Fruit fly (Drosophila melanogaster) whole organism, prepupa: Measurements from ENCODE around the gene CG34253.

Experiments
- Blimp-1 ChIP-seq: fragments of 200-800 bp; sonication (Bioruptor generic); optimal IDR thresholded peaks from 3 replicates; lab custom pipeline; 2017; ENCODE audit warnings: missing biosample characterization, missing genetic modification characterization, mild to moderate bottlenecking, moderate library complexity, missing genetic modification reagents
- CG10631 ChIP-seq: fragments of 200-800 bp; sonication (Bioruptor generic); optimal IDR thresholded peaks from 2 replicates; lab custom pipeline; 2016; ENCODE audit warnings: missing biosample characterization, missing genetic modification characterization
- CG11294 ChIP-seq: fragments of 200-800 bp; sonication (Bioruptor generic); IDR thresholded peaks from 2 replicates; pipeline ENCODE4 v1.3.6; 2022; ENCODE audit warnings: missing biosample characterization, missing genetic modification characterization
- CG11762 ChIP-seq: fragments of 200-800 bp; sonication (Bioruptor generic); optimal IDR thresholded peaks from 3 replicates; lab custom pipeline; 2016; ENCODE audit warnings: missing biosample characterization, missing genetic modification characterization; ENCODE audit not compliant: insufficient read depth
- CG11902 ChIP-seq: fragments of 200-800 bp; sonication (Bioruptor generic); optimal IDR thresholded peaks from 3 replicates; lab custom pipeline; 2016; ENCODE audit warnings: missing biosample characterization, missing genetic modification characterization
- CG15336 ChIP-seq: fragments of 200-800 bp; sonication (Bioruptor generic); IDR thresholded peaks from 2 replicates; pipeline ENCODE4 v1.3.6; 2022; ENCODE audit warnings: missing biosample characterization, missing genetic modification characterization
- CG1621 ChIP-seq: fragments of 200-800 bp; sonication (Bioruptor generic); optimal IDR thresholded peaks from 3 replicates; lab custom pipeline; 2018; ENCODE audit warnings: missing biosample characterization, mild to moderate bottlenecking, missing genetic modification characterization
- CG16779 ChIP-seq: fragments of 200-800 bp; sonication (Bioruptor generic); optimal IDR thresholded peaks from 3 replicates; lab custom pipeline; 2017; ENCODE audit warnings: missing biosample characterization, mild to moderate bottlenecking, missing genetic modification characterization
- CG3032 ChIP-seq: fragments of 200-800 bp; optimal IDR thresholded peaks from 2 replicates; lab custom pipeline; 2019; ENCODE audit warnings: missing biosample characterization, mild to moderate bottlenecking, missing genetic modification characterization, moderate library complexity
- CG31627 ChIP-seq: fragments of 200-800 bp; sonication (Bioruptor generic); optimal IDR thresholded peaks from 3 replicates; lab custom pipeline; 2016; ENCODE audit warnings: missing biosample characterization, missing genetic modification characterization
- CG32006 ChIP-seq: fragments of 200-800 bp; sonication (Bioruptor generic); optimal IDR thresholded peaks from 3 replicates; lab custom pipeline; 2017; ENCODE audit warnings: missing biosample characterization, mild to moderate bottlenecking, missing genetic modification characterization
- CG3919 ChIP-seq: fragments of 200-800 bp; sonication (Bioruptor generic); optimal IDR thresholded peaks from 3 replicates; lab custom pipeline; 2016; ENCODE audit warnings: missing biosample characterization, missing genetic modification characterization
- CG6163 ChIP-seq: fragments of 200-800 bp; sonication (Bioruptor generic); IDR thresholded peaks from 3 replicates; pipeline ENCODE4 v1.3.6; 2022; ENCODE audit warnings: missing biosample characterization, missing genetic modification characterization
- CG6276 ChIP-seq: fragments of 200-800 bp; sonication (Bioruptor generic); optimal IDR thresholded peaks from 2 replicates; lab custom pipeline; 2017; ENCODE audit warnings: missing biosample characterization, mild to moderate bottlenecking, missing genetic modification characterization
- CG6792 ChIP-seq: fragments of 200-800 bp; sonication (Bioruptor generic); optimal IDR thresholded peaks from 3 replicates; lab custom pipeline; 2016; ENCODE audit warnings: missing biosample characterization, missing genetic modification characterization
- CG6808 ChIP-seq: fragments of 200-800 bp; sonication (Bioruptor generic); optimal IDR thresholded peaks from 3 replicates; lab custom pipeline; 2017; ENCODE audit warnings: missing biosample characterization, missing genetic modification characterization, mild to moderate bottlenecking, moderate library complexity, missing genetic modification reagents
- CG7368 ChIP-seq: fragments of 200-800 bp; sonication (Bioruptor generic); optimal IDR thresholded peaks from 3 replicates; lab custom pipeline; 2016; ENCODE audit warnings: missing biosample characterization, missing genetic modification characterization
- CG8119 ChIP-seq: fragments of 200-800 bp; sonication (Bioruptor generic); IDR thresholded peaks from 3 replicates; pipeline ENCODE4 v1.3.6; 2022; ENCODE audit warnings: missing biosample characterization, missing genetic modification characterization
- Eip78C ChIP-seq: fragments of 200-800 bp; sonication (Bioruptor generic); peaks from one replicate; lab custom pipeline; 2016; ENCODE audit warnings: missing biosample characterization, missing genetic modification characterization
- Ets21C ChIP-seq: fragments of 200-800 bp; sonication (Bioruptor generic); optimal IDR thresholded peaks from 3 replicates; lab custom pipeline; 2016; ENCODE audit warnings: missing biosample characterization, missing genetic modification characterization
- Gug ChIP-seq: fragments of 200-800 bp; sonication (Bioruptor generic); IDR thresholded peaks from 2 replicates; pipeline ENCODE4 v1.3.6; 2022; ENCODE audit warnings: missing biosample characterization, missing genetic modification characterization
- Hr39 ChIP-seq: fragments of 200-800 bp; sonication (Bioruptor generic); optimal IDR thresholded peaks from 2 replicates; lab custom pipeline; 2016; ENCODE audit warnings: missing biosample characterization, missing genetic modification characterization
- Hr4 ChIP-seq: fragments of 200-800 bp; sonication (Bioruptor generic); optimal IDR thresholded peaks from 3 replicates; lab custom pipeline; 2016; ENCODE audit warnings: missing biosample characterization, missing genetic modification characterization
- Lpt ChIP-seq: fragments of 200-800 bp; sonication (Bioruptor generic); optimal IDR thresholded peaks from 3 replicates; lab custom pipeline; 2016; ENCODE audit warnings: missing biosample characterization, missing genetic modification characterization
- Met ChIP-seq: fragments of 200-800 bp; sonication (Bioruptor generic); optimal IDR thresholded peaks from 3 replicates; lab custom pipeline; 2016; ENCODE audit warnings: missing biosample characterization, missing genetic modification characterization
- OdsH ChIP-seq: fragments of 200-800 bp; sonication (Bioruptor generic); optimal IDR thresholded peaks from 3 replicates; lab custom pipeline; 2016; ENCODE audit warnings: missing biosample characterization, missing genetic modification characterization
- Smox ChIP-seq: fragments of 200-800 bp; sonication (Bioruptor generic); optimal IDR thresholded peaks from 3 replicates; lab custom pipeline; 2016; ENCODE audit warnings: missing biosample characterization, missing genetic modification characterization
- Sox14 ChIP-seq: fragments of 200-800 bp; sonication (Bioruptor generic); optimal IDR thresholded peaks from 3 replicates; lab custom pipeline; 2016; ENCODE audit warnings: missing biosample characterization, missing genetic modification characterization
- Sox15 ChIP-seq: fragments of 200-800 bp; sonication (Bioruptor generic); optimal IDR thresholded peaks from 3 replicates; lab custom pipeline; 2016; ENCODE audit warnings: missing biosample characterization, missing genetic modification characterization
- cyc ChIP-seq: fragments of 200-800 bp; sonication (Bioruptor generic); optimal IDR thresholded peaks from 3 replicates; lab custom pipeline; 2016; ENCODE audit warnings: missing biosample characterization, missing genetic modification characterization
- dac ChIP-seq: fragments of 200-800 bp; sonication (Bioruptor generic); optimal IDR thresholded peaks from 2 replicates; lab custom pipeline; 2017; ENCODE audit warnings: missing biosample characterization, mild to moderate bottlenecking, missing genetic modification characterization
- eg ChIP-seq: fragments of 200-800 bp; sonication (Bioruptor generic); IDR thresholded peaks from 3 replicates; pipeline ENCODE4 v1.3.6; 2022; ENCODE audit warnings: missing biosample characterization, missing genetic modification characterization
- esn ChIP-seq: fragments of 200-800 bp; sonication (Bioruptor generic); optimal IDR thresholded peaks from 2 replicates; lab custom pipeline; 2016; ENCODE audit warnings: missing biosample characterization, mild to moderate bottlenecking, missing genetic modification characterization, moderate library complexity
- fd85E ChIP-seq: fragments of 200-800 bp; sonication (Bioruptor generic); optimal IDR thresholded peaks from 3 replicates; lab custom pipeline; 2016; ENCODE audit warnings: missing biosample characterization, missing genetic modification characterization
- fkh ChIP-seq: fragments of 200-800 bp; sonication (Bioruptor generic); optimal IDR thresholded peaks from 3 replicates; lab custom pipeline; 2017; ENCODE audit warnings: missing biosample characterization, mild to moderate bottlenecking, missing genetic modification characterization, moderate library complexity
- lz ChIP-seq: fragments of 200-800 bp; sonication (Bioruptor generic); optimal IDR thresholded peaks from 3 replicates; lab custom pipeline; 2016; ENCODE audit warnings: missing biosample characterization, missing genetic modification characterization
- net ChIP-seq: fragments of 200-800 bp; sonication (Bioruptor generic); optimal IDR thresholded peaks from 3 replicates; lab custom pipeline; 2016; ENCODE audit warnings: missing biosample characterization, missing genetic modification characterization
- pdm3 ChIP-seq: fragments of 200-800 bp; sonication (Bioruptor generic); optimal IDR thresholded peaks from 3 replicates; lab custom pipeline; 2016; ENCODE audit warnings: missing biosample characterization, missing genetic modification characterization
- salr ChIP-seq, 2 experiments: fragments of 200-800 bp; sonication (Bioruptor generic); optimal IDR thresholded peaks; 3 replicates each; lab custom pipeline; 2016 to 2018; ENCODE audit warnings: missing biosample characterization in 2 of 2, missing genetic modification characterization in 2 of 2, mild to moderate bottlenecking in 1 of 2
- spab ChIP-seq: fragments of 200-800 bp; sonication (Bioruptor generic); optimal IDR thresholded peaks from 2 replicates; lab custom pipeline; 2017; ENCODE audit warnings: missing biosample characterization, mild to moderate bottlenecking, missing genetic modification characterization, missing genetic modification reagents
- topi ChIP-seq: fragments of 200-800 bp; sonication (Bioruptor generic); optimal IDR thresholded peaks from 3 replicates; lab custom pipeline; 2016; ENCODE audit warnings: missing biosample characterization, missing genetic modification characterization

Gene CG34253

DNA sequence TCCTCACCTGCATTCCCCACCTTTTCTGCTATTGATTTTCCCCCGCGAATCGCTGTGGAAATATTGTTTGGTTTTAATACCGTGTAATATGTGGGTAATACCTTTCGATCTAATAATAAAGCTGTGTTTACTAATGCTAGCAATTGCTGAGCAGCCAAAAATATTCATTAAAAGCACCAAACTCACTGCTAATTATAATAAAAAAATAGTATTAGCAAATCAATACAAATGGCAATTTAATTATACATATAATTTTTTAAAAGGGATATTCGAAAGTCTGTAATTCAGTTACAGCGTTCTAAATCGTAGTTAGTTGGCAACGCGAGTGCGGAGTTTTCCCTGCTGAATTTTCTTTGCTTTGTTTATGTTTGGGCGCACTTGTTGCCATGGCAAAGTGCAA is 6.8 kb upstream of the CG34253 start:
- TF ChIP-seq CG10631 = no peak
- no peak for TF ChIP-seq Lpt (GFP tag; lab: Kevin White, UChicago)
- TF ChIP-seq topi (GFP tag; lab: Kevin White, UChicago) = no peak
- TF ChIP-seq Gug (GFP tag; lab: Robert Waterston, UW) = no peak
- TF ChIP-seq fkh (GFP tag; lab: Kevin White, UChicago) = no peak
- TF ChIP-seq cyc (GFP tag; lab: Kevin White, UChicago) = no peak
- TF ChIP-seq spab (GFP tag; lab: Kevin White, UChicago) = no peak
- no peak for TF ChIP-seq Smox (GFP tag; lab: Kevin White, UChicago)
- TF ChIP-seq CG1621 (tag; lab: Kevin White, UChicago) = no peak
- no peak for TF ChIP-seq dac (GFP tag; lab: Kevin White, UChicago)
- no peak for TF ChIP-seq CG3919 (GFP tag; lab: Kevin White, UChicago)
- TF ChIP-seq CG8119 = no peak
- no peak for TF ChIP-seq CG7368 (GFP tag; lab: Kevin White, UChicago)
- no peak for TF ChIP-seq Met (GFP tag; lab: Kevin White, UChicago)
- TF ChIP-seq net (GFP tag; lab: Kevin White, UChicago) = no peak
- TF ChIP-seq CG11902 = no peak
- TF ChIP-seq CG6792 (GFP tag; lab: Kevin White, UChicago) = no peak
- TF ChIP-seq Blimp-1 (GFP tag; lab: Kevin White, UChicago) = no peak
- TF ChIP-seq eg (GFP tag; lab: Robert Waterston, UW) = no peak
- peak; percentile 38 for TF ChIP-seq Hr4 (GFP tag; lab: Kevin White, UChicago)
- TF ChIP-seq CG6808 (GFP tag; lab: Kevin White, UChicago) = no peak
- TF ChIP-seq Hr39 (GFP tag; lab: Kevin White, UChicago) = no peak
- TF ChIP-seq fd85E (GFP tag; lab: Kevin White, UChicago) = no peak
- no peak for TF ChIP-seq Sox15 (GFP tag; lab: Kevin White, UChicago)
- TF ChIP-seq Eip78C (GFP tag; lab: Kevin White, UChicago) = peak; percentile 66
- no peak for TF ChIP-seq CG11762 (GFP tag; lab: Kevin White, UChicago)
- no peak for TF ChIP-seq pdm3 (GFP tag; lab: Kevin White, UChicago)
- no peak for TF ChIP-seq salr (GFP tag; optimal IDR thresholded peaks at IDR 0.05; lab: Kevin White, UChicago)
- TF ChIP-seq CG6276 (GFP tag; lab: Kevin White, UChicago) = peak; percentile 17
- no peak for TF ChIP-seq OdsH (GFP tag; lab: Kevin White, UChicago)
- no peak for TF ChIP-seq CG11294 (GFP tag; lab: Robert Waterston, UW)
- peak; percentile 67 for TF ChIP-seq CG32006 (GFP tag; lab: Kevin White, UChicago)
- peak; percentile 33; the same call in 1 of the 2 replicates for TF ChIP-seq CG15336 (GFP tag; lab: Robert Waterston, UW)
- TF ChIP-seq lz = no peak
- TF ChIP-seq CG16779 (tag; lab: Kevin White, UChicago) = no peak
- TF ChIP-seq CG6163 (GFP tag; lab: Robert Waterston, UW) = no peak
- TF ChIP-seq esn (GFP tag; lab: Kevin White, UChicago) = no peak
- no peak for TF ChIP-seq Ets21C (GFP tag; lab: Kevin White, UChicago)
- TF ChIP-seq CG3032 (tag; lab: Kevin White, UChicago) = no peak
- no peak for TF ChIP-seq CG31627

DNA sequence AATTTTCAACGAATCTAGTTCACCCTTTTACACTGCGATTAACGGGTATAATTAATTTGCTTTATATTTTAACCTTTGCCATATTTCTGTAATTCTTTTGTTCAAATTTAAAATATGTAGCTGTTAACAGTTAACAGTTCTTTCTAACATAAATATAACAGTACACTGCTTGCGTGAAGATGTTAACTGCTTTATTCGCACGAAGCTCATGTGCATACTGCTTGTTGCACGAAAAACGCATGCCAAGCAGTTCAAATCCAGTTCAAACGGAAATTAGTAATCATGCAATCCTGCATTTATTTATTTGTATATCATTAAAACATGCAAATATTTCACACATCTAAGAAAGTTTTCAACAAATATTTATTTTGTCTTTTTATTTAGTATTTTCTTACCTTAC is 907 bp upstream of the CG34253 start:
- TF ChIP-seq OdsH (GFP tag; lab: Kevin White, UChicago) (no peak), Eip78C (GFP tag; lab: Kevin White, UChicago) (peak; percentile 39), cyc (GFP tag; lab: Kevin White, UChicago) (no peak), Sox14 (GFP tag; lab: Kevin White, UChicago) (peak; percentile 51), CG11902 (no peak), fkh (GFP tag; lab: Kevin White, UChicago) (peak; percentile 67)
- TF ChIP-seq, all 60 proteins: peak for 3
